Worm (Caenorhabditis elegans) whole organism, late embryonic: ENCODE data around the gene T22C8.3.

ENCODE experiments used
- C38D4.7 ChIP-seq: fragments of 200-800 bp; sonication (Bioruptor generic); optimal IDR thresholded peaks from 2 replicates; lab custom pipeline; 2018; ENCODE audit warnings: mild to moderate bottlenecking, missing genetic modification characterization, moderate library complexity, missing compliant biosample characterization
- K09A11.1 ChIP-seq: sonication (generic microtip); optimal IDR thresholded peaks from 2 replicates; lab custom pipeline; 2017; ENCODE audit warnings: antibody characterized with exemption, mild to moderate bottlenecking, missing genetic modification characterization, missing compliant biosample characterization; ENCODE audit not compliant: insufficient read depth
- Y22D7AL.16 ChIP-seq: sonication (generic microtip); optimal IDR thresholded peaks from 2 replicates; lab custom pipeline; 2016; ENCODE audit warnings: missing genetic modification characterization, missing compliant biosample characterization
- ama-1 ChIP-seq: fragments of 150-350 bp; optimal IDR thresholded peaks from 2 replicates; lab custom pipeline; 2014
- ceh-19 ChIP-seq: fragments of 200-800 bp; sonication (Bioruptor generic); optimal IDR thresholded peaks from 2 replicates; lab custom pipeline; 2018; ENCODE audit warnings: mild to moderate bottlenecking, missing genetic modification characterization, missing compliant biosample characterization
- ceh-2 ChIP-seq: sonication (generic microtip); optimal IDR thresholded peaks from 2 replicates; lab custom pipeline; 2016; ENCODE audit warnings: missing genotype, missing genetic modification characterization, missing compliant biosample characterization
- ceh-22 ChIP-seq: sonication (generic microtip); optimal IDR thresholded peaks from 2 replicates; lab custom pipeline; 2017; ENCODE audit warnings: missing biosample characterization, missing genetic modification characterization
- ceh-30 ChIP-seq: fragments of 150-350 bp; optimal IDR thresholded peaks from 2 replicates; lab custom pipeline; 2014; ENCODE audit warnings: missing biosample characterization, missing genetic modification characterization
- ceh-31 ChIP-seq: sonication (generic microtip); optimal IDR thresholded peaks from 2 replicates; lab custom pipeline; 2016; ENCODE audit warnings: missing genetic modification characterization, missing compliant biosample characterization
- ceh-34 ChIP-seq: sonication (generic microtip); optimal IDR thresholded peaks from 2 replicates; lab custom pipeline; 2016; ENCODE audit warnings: mild to moderate bottlenecking, missing genetic modification characterization, missing compliant biosample characterization
- ceh-45 ChIP-seq: fragments of 200-800 bp; sonication (Bioruptor generic); IDR thresholded peaks from 2 replicates; pipeline ENCODE4 v1.3.6; 2022; ENCODE audit warnings: missing genetic modification reagents, missing genetic modification characterization, missing compliant biosample characterization
- ceh-48 ChIP-seq: sonication (generic microtip); optimal IDR thresholded peaks from 2 replicates; lab custom pipeline; 2016; ENCODE audit warnings: missing genetic modification characterization, inconsistent platforms, missing compliant biosample characterization
- ceh-6 ChIP-seq: fragments of 200-800 bp; sonication (Bioruptor generic); optimal IDR thresholded peaks from 2 replicates; lab custom pipeline; 2018; ENCODE audit warnings: mild to moderate bottlenecking, missing genetic modification characterization, missing compliant biosample characterization
- ceh-9 ChIP-seq: sonication (generic microtip); optimal IDR thresholded peaks from 2 replicates; lab custom pipeline; 2016; ENCODE audit warnings: mild to moderate bottlenecking, missing genetic modification characterization, inconsistent platforms, missing compliant biosample characterization
- dmd-4 ChIP-seq: sonication (generic microtip); optimal IDR thresholded peaks from 2 replicates; lab custom pipeline; 2016; ENCODE audit warnings: borderline replicate concordance, missing genetic modification characterization, missing compliant biosample characterization
- elt-4 ChIP-seq: sonication (generic microtip); optimal IDR thresholded peaks from 2 replicates; lab custom pipeline; 2016; ENCODE audit warnings: missing genetic modification characterization, missing compliant biosample characterization
- ets-4 ChIP-seq: sonication (generic microtip); optimal IDR thresholded peaks from 2 replicates; lab custom pipeline; 2016; ENCODE audit warnings: missing genetic modification characterization, missing compliant biosample characterization
- eyg-1 ChIP-seq: sonication (generic microtip); optimal IDR thresholded peaks from 2 replicates; lab custom pipeline; 2016; ENCODE audit warnings: missing genotype, missing genetic modification characterization, missing compliant biosample characterization
- fax-1 ChIP-seq: sonication (generic microtip); optimal IDR thresholded peaks from 2 replicates; lab custom pipeline; 2016; ENCODE audit warnings: missing genotype, missing genetic modification characterization, missing compliant biosample characterization
- gmeb-2 ChIP-seq: sonication (generic microtip); optimal IDR thresholded peaks from 2 replicates; lab custom pipeline; 2016; ENCODE audit warnings: missing genetic modification characterization, inconsistent platforms, missing compliant biosample characterization
- hlh-13 ChIP-seq: fragments of 200-800 bp; sonication (Bioruptor generic); optimal IDR thresholded peaks from 2 replicates; lab custom pipeline; 2018; ENCODE audit warnings: mild to moderate bottlenecking, missing genetic modification characterization, missing compliant biosample characterization
- hlh-8 ChIP-seq: sonication (generic microtip); optimal IDR thresholded peaks from 2 replicates; lab custom pipeline; 2016; ENCODE audit warnings: missing genotype, missing genetic modification characterization, missing compliant biosample characterization
- lim-6 ChIP-seq: sonication (generic microtip); optimal IDR thresholded peaks from 2 replicates; lab custom pipeline; 2016; ENCODE audit warnings: missing genetic modification characterization, missing compliant biosample characterization
- madf-2 ChIP-seq: sonication (generic microtip); optimal IDR thresholded peaks from 2 replicates; lab custom pipeline; 2017; ENCODE audit warnings: missing genetic modification characterization, missing compliant biosample characterization
- mec-3 ChIP-seq: sonication (generic microtip); optimal IDR thresholded peaks from 2 replicates; lab custom pipeline; 2016; ENCODE audit warnings: borderline replicate concordance, missing genetic modification characterization, missing compliant biosample characterization
- nhr-11 ChIP-seq: fragments of 150-350 bp; optimal IDR thresholded peaks from 2 replicates; lab custom pipeline; 2014; ENCODE audit warnings: missing biosample characterization, missing genetic modification characterization
- nhr-232 ChIP-seq: sonication (generic microtip); optimal IDR thresholded peaks from 2 replicates; lab custom pipeline; 2016; ENCODE audit warnings: missing genetic modification characterization, missing compliant biosample characterization
- odd-2 ChIP-seq: sonication (generic microtip); optimal IDR thresholded peaks from 2 replicates; lab custom pipeline; 2017; ENCODE audit warnings: antibody characterized with exemption, mild to moderate bottlenecking, missing genetic modification characterization, missing compliant biosample characterization
- pat-9 ChIP-seq: fragments of 200-800 bp; sonication (Bioruptor generic); optimal IDR thresholded peaks from 2 replicates; lab custom pipeline; 2018; ENCODE audit warnings: mild to moderate bottlenecking, missing genetic modification characterization, moderate library complexity, missing compliant biosample characterization
- pqm-1 ChIP-seq: sonication (generic microtip); optimal IDR thresholded peaks from 2 replicates; lab custom pipeline; 2016; ENCODE audit warnings: missing genetic modification characterization, missing compliant biosample characterization
- pros-1 ChIP-seq: fragments of 150-350 bp; optimal IDR thresholded peaks from 2 replicates; lab custom pipeline; 2014; ENCODE audit warnings: missing biosample characterization, missing genetic modification reagents, missing genetic modification characterization
- rnt-1 ChIP-seq: sonication (generic microtip); optimal IDR thresholded peaks from 2 replicates; lab custom pipeline; 2016; ENCODE audit warnings: missing genetic modification characterization, missing compliant biosample characterization
- sdc-2 ChIP-seq: sonication (generic microtip); optimal IDR thresholded peaks from 2 replicates; lab custom pipeline; 2016; ENCODE audit warnings: missing genotype, missing genetic modification characterization, missing compliant biosample characterization
- syd-9 ChIP-seq: sonication (generic microtip); optimal IDR thresholded peaks from 2 replicates; lab custom pipeline; 2016; ENCODE audit warnings: mild to moderate bottlenecking, missing genetic modification characterization, moderate library complexity, missing compliant biosample characterization
- tbx-7 ChIP-seq: sonication (generic microtip); optimal IDR thresholded peaks from 2 replicates; lab custom pipeline; 2016; ENCODE audit warnings: missing genotype, missing genetic modification characterization, missing compliant biosample characterization
- unc-42 ChIP-seq: sonication (generic microtip); optimal IDR thresholded peaks from 2 replicates; lab custom pipeline; 2016; ENCODE audit warnings: missing genotype, missing genetic modification characterization, missing compliant biosample characterization
- zip-5 ChIP-seq: sonication (generic microtip); optimal IDR thresholded peaks from 2 replicates; lab custom pipeline; 2016; ENCODE audit warnings: missing genetic modification characterization, missing compliant biosample characterization
- ztf-16 ChIP-seq: sonication (generic microtip); optimal IDR thresholded peaks from 2 replicates; lab custom pipeline; 2017; ENCODE audit warnings: missing genetic modification characterization, missing compliant biosample characterization

T22C8.3 gene

DNA sequence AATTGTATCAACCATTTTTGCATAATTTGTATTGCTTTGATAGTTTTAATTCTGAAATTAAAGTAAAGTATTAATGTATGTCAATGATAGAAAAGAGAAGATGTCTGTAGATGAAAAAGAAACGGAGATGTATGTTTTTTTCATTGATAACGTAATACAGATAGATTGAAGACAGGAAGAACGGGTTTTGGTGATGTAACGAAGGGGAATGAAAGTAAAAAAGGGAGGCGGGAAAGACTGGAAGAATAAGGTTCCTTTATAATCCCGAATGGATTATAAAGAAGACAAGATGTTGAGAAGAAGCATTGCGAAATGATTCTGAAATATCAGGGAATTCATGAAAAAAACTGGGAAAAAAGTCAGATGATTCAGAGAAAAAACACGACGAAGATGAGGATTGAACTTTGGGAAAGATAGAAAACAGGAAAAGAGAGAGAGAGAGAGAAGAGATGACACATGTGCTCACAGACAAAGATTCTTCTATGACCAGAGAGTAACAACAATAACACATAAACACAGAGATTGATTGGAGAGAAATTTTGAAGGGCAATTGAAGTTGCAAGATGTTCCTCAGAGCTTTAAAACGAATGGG is 36.7 kb downstream of the T22C8.3 start, which contains the start of gene F54C9.11:
TSS of gene F54C9.11 (minus strand) at position 51 of the 592 bp plus-strand sequence.
- TF ChIP-seq Y22D7AL.16 (tag; lab: Kevin White, UChicago) (no peak), odd-2 (no peak), nhr-11 (tag; lab: Kevin White, UChicago) (no peak), ceh-30 (no peak), zip-5 (tag; lab: Kevin White, UChicago) (no peak), ets-4 (no peak), syd-9 (tag; lab: Kevin White, UChicago) (no peak)
- TF ChIP-seq, all 69 proteins: peak for 0

DNA sequence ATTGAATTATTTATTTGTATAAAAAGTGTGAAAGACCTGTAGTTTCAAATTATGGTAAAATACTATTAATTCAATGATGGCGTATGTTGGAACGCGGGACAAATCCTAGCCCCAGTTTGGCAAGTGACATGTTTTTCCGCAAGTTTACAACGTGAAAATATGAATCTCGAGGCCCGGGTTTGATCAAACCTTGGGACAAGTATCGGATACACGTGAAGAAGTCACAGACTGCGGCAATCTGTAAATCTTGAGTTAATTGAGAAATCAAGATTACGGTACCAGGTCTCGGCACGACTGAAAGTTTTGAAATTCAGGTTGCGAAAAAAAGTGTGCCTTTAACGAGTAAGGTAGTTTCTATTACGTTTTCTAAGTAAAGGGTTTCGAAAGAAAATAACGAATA is 38.7 kb downstream of the T22C8.3 start:
- TF ChIP-seq ama-1 (lab: Kevin White, UChicago), result peak; percentile 33
- TF ChIP-seq ceh-45, result no peak
- no peak for TF ChIP-seq sdc-2 (tag; lab: Kevin White, UChicago)
- TF ChIP-seq ceh-2 (tag; lab: Kevin White, UChicago), result no peak

DNA sequence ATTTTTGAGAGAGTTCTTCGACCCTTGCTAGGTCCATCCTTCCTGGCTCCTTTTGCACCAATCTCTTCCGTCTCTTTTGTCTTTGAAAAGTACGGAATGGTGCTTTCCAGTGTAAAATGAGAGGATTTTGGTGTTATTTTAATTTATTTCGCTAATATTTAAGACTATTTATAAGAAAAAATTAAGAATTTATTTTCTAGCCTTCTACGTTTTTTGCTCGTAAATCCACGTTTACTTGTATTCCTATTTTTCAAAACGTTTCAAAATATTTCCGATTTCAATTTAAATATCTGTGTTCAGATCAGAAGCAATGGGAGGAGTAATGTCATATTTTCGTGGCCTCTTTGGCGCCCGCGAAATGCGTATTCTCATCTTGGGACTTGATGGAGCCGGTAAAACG is 40.1 kb downstream of the T22C8.3 start, which contains the start of gene arl-1:
TSS of gene arl-1 (plus strand) at position 301 of the 400 bp plus-strand sequence.
- TF ChIP-seq hlh-8 (no peak), nhr-11 (tag; lab: Kevin White, UChicago) (no peak), K09A11.1 (tag; lab: Kevin White, UChicago) (no peak), fax-1 (no peak), ceh-19 (GFP tag; lab: Kevin White, UChicago) (no peak), pat-9 (tag; lab: Kevin White, UChicago) (no peak), ztf-16 (tag; lab: Kevin White, UChicago) (no peak), ceh-9 (tag; lab: Kevin White, UChicago) (no peak), ceh-48 (tag; lab: Kevin White, UChicago) (no peak), ceh-31 (no peak), pros-1 (no peak), ama-1 (lab: Kevin White, UChicago) (no peak), dmd-4 (tag; lab: Kevin White, UChicago) (no peak), ceh-2 (tag; lab: Kevin White, UChicago) (no peak), rnt-1 (tag; lab: Kevin White, UChicago) (no peak), elt-4 (tag; lab: Kevin White, UChicago) (no peak), lim-6 (no peak), odd-2 (no peak), tbx-7 (tag; lab: Kevin White, UChicago) (no peak)
- TF ChIP-seq, all 69 proteins: peak for 0

DNA sequence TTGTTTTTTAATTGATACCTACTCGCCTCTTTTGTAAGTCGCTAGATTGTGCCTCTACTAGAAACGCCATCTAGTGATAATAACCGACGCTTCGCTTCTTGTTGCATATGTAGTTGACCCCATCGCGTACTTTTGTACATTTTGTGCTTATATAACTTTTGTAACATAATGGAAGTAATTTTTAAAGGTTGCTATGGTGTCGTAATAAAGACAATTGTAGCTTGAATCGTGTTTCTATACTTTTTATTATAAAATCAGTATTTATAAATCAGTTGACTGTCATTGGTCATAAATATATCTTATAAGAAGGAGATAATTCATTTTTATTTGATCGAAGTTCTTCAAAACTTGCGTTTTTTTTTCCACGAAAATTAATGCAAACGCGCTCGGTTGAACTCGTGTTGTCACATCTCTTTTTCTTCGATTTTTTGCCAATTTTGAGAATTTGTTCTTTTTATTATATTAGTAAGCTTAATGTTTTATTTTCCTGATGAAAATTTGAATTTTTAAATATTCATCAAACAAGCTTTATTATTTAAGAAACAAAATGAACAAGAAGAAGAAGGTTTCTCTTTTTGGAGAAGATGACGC is 44.2 kb downstream of the T22C8.3 start, which contains the start of gene F54C9.9:
TSS of gene F54C9.9 (plus strand) at position 541 of the 591 bp plus-strand sequence.
- TF ChIP-seq C38D4.7 (GFP tag; lab: Kevin White, UChicago), result no peak
- TF ChIP-seq unc-42, result no peak
- no peak for TF ChIP-seq ceh-22 (tag; lab: Kevin White, UChicago)
- no peak for TF ChIP-seq mec-3
- no peak for TF ChIP-seq nhr-232 (tag; lab: Kevin White, UChicago)
- TF ChIP-seq ceh-6, result no peak

DNA sequence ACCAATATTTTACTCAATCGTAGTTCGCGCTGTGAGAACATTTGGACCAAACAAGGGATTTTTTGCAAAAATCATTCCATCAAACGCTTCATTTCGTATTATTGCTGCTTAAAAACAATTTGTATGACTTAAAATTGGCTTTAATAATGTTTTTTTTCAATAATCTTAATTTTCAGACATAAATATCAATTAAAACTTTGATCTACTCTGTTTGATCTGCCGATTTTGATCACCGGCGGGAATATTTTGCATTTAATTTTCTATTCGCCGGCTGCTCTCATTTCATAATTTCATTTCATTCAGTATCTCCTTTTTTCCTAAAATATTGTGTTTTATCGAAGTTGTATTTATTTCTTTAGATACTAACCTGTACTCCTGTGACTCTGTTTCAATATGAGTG is 46.6 kb downstream of the T22C8.3 start, which contains the start of gene puf-5:
TSS of gene puf-5 (plus strand) at position 358 of the 400 bp plus-strand sequence.
- TF ChIP-seq syd-9 (tag; lab: Kevin White, UChicago) (no peak), odd-2 (no peak), ceh-2 (tag; lab: Kevin White, UChicago) (no peak), eyg-1 (tag; lab: Kevin White, UChicago) (no peak), gmeb-2 (tag; lab: Kevin White, UChicago) (no peak), ceh-9 (tag; lab: Kevin White, UChicago) (no peak), hlh-13 (GFP tag; lab: Kevin White, UChicago) (no peak), madf-2 (no peak), pqm-1 (tag; lab: Kevin White, UChicago) (no peak), hlh-8 (no peak), ceh-34 (tag; lab: Kevin White, UChicago) (no peak)
